Fruit fly (Drosophila melanogaster): ENCODE data around the gene CG6836.
A peak's percentile ranks its signal among the peaks of the same experiment; 100 is the strongest.

CG6836 gene

dm6 chr3L:18950359-18950758 lies at the start of gene CG6836:
TSS of gene CG6836 (plus strand) at chr3L:18950629.
- peak; percentile 10 for TF ChIP-seq mirr (GFP tag; optimal IDR thresholded peaks at IDR 0.05)
- 0 out of 2 replicates have a peak, but pooled peaks have one; percentile 38 for TF ChIP-seq CG14441 (GFP tag; IDR thresholded peaks at IDR 0.05)
- peak in 1 of 2 experiments; percentile 19 for TF ChIP-seq Eip74EF (GFP tag; optimal IDR thresholded peaks at IDR 0.05)
- TF ChIP-seq CG8290 (GFP tag; optimal IDR thresholded peaks at IDR 0.05): no peak
- peak in 1 of 2 experiments; percentile 20 for TF ChIP-seq CG8290 (tag; optimal IDR thresholded peaks at IDR 0.05)
- no peak for TF ChIP-seq pan (optimal IDR thresholded peaks at IDR 0.05)
- peak in 1 of 2 experiments; percentile 24 for TF ChIP-seq pan (GFP tag; optimal IDR thresholded peaks at IDR 0.05 in 1 of 2, IDR thresholded peaks at IDR 0.05 in 1 of 2)
- 0 out of 2 replicates have a peak, but pooled peaks have one; percentile 21 for TF ChIP-seq CG6272 (GFP tag; IDR thresholded peaks at IDR 0.05)
- TF ChIP-seq vvl (GFP tag; IDR thresholded peaks at IDR 0.05): peak; percentile 44; the same call in 1 of the 2 replicates
- TF ChIP-seq sens (GFP tag): peak; percentile 52
- TF ChIP-seq z (GFP tag; IDR thresholded peaks at IDR 0.05): no peak
- 0 out of 2 replicates have a peak, but pooled peaks have one; percentile 18 for TF ChIP-seq slbo (GFP tag; IDR thresholded peaks at IDR 0.05)
- TF ChIP-seq sr (GFP tag; IDR thresholded peaks at IDR 0.05): 0 out of 3 replicates have a peak, but pooled peaks have one; percentile 9
- TF ChIP-seq ken (GFP tag; IDR thresholded peaks at IDR 0.05): peak; percentile 28; the same call in 1 of the 3 replicates
- peak; percentile 6; the same call in 1 of the 2 replicates for TF ChIP-seq CG6689 (GFP tag; IDR thresholded peaks at IDR 0.05)
- TF ChIP-seq CG17328 (GFP tag; IDR thresholded peaks at IDR 0.05): no peak
- TF ChIP-seq ftz-f1 (GFP tag; optimal IDR thresholded peaks at IDR 0.05): no peak
- TF ChIP-seq Jarid2 (GFP tag; optimal IDR thresholded peaks at IDR 0.05): no peak
- peak; percentile 64 for TF ChIP-seq Med (GFP tag)
- TF ChIP-seq Blimp-1 (GFP tag; optimal IDR thresholded peaks at IDR 0.05): peak; percentile 36
- TF ChIP-seq sob (GFP tag; IDR thresholded peaks at IDR 0.05): peak; percentile 17; the same call in 1 of the 2 replicates
- TF ChIP-seq CG4424 (GFP tag; optimal IDR thresholded peaks at IDR 0.05): no peak
- TF ChIP-seq Rx (GFP tag; IDR thresholded peaks at IDR 0.05): 0 out of 2 replicates have a peak, but pooled peaks have one; percentile 18
- no peak for TF ChIP-seq jumu (GFP tag; optimal IDR thresholded peaks at IDR 0.05)
- TF ChIP-seq CG14667 (GFP tag; IDR thresholded peaks at IDR 0.05): 0 out of 2 replicates have a peak, but pooled peaks have one; percentile 6
- peak; percentile 12 for TF ChIP-seq CG12769 (tag; optimal IDR thresholded peaks at IDR 0.05)
- TF ChIP-seq CG11504 (tag; optimal IDR thresholded peaks at IDR 0.05): no peak
- peak; percentile 76; the same call in 1 of the 4 replicates for TF ChIP-seq chinmo (GFP tag; IDR thresholded peaks at IDR 0.05; ENCODE audit: partially characterized antibody)

- TF ChIP-seq row (GFP tag; IDR thresholded peaks at IDR 0.05) (peak; percentile 17; the same call in 1 of the 3 replicates), CG2199 (GFP tag; IDR thresholded peaks at IDR 0.05) (peak; percentile 13; the same call in 1 of the 3 replicates), CG10267 (tag; optimal IDR thresholded peaks at IDR 0.05) (peak; percentile 40), psq (GFP tag; optimal IDR thresholded peaks at IDR 0.05) (peak; percentile 39), CG11695 (GFP tag; IDR thresholded peaks at IDR 0.05) (no peak), CHES-1-like (GFP tag; optimal IDR thresholded peaks at IDR 0.05) (peak; percentile 40), Camta (GFP tag; optimal IDR thresholded peaks at IDR 0.05) (no peak), amos (GFP tag; IDR thresholded peaks at IDR 0.05; ENCODE audit: partially characterized antibody) (peak; percentile 96), E2f2 (GFP tag; IDR thresholded peaks at IDR 0.05) (peak; percentile 70), unc-4 (GFP tag; IDR thresholded peaks at IDR 0.05; ENCODE audit: partially characterized antibody) (peak; percentile 94), CTCF (GFP tag; optimal IDR thresholded peaks at IDR 0.05) (peak; percentile 4), CG13287 (GFP tag; IDR thresholded peaks at IDR 0.05; ENCODE audit: partially characterized antibody) (peak; percentile 96), CG9876 (GFP tag; optimal IDR thresholded peaks at IDR 0.05) (no peak), grau (tag; optimal IDR thresholded peaks at IDR 0.05) (peak; percentile 3), sna (GFP tag; IDR thresholded peaks at IDR 0.05; ENCODE audit: partially characterized antibody) (peak; percentile 84), bbx (GFP tag; IDR thresholded peaks at IDR 0.05; ENCODE audit: partially characterized antibody) (peak; percentile 92), HLH3B (GFP tag; IDR thresholded peaks at IDR 0.05) (no peak), CG2678 (tag; optimal IDR thresholded peaks at IDR 0.05) (no peak), vnd (GFP tag; IDR thresholded peaks at IDR 0.05; ENCODE audit: partially characterized antibody) (peak; percentile 88), knrl (GFP tag; IDR thresholded peaks at IDR 0.05; ENCODE audit: partially characterized antibody) (peak; percentile 91), CG42726 (GFP tag; IDR thresholded peaks at IDR 0.05; ENCODE audit: partially characterized antibody) (peak; percentile 80; the same call in 1 of the 2 replicates), YL-1 (GFP tag; optimal IDR thresholded peaks at IDR 0.05) (peak; percentile 86), CG6791 (GFP tag; IDR thresholded peaks at IDR 0.05; ENCODE audit: partially characterized antibody) (peak; percentile 93)
Observed at dm6 chr3L:18901411-18901810, 49.0 kb upstream of the CG6836 start, which contains the start of the genes arx and CG6843. TSS of gene arx (minus strand) at chr3L:18901554. TSS of gene CG6843 (plus strand) at chr3L:18901594.
